Worm (Caenorhabditis elegans) whole organism, L1 larva: Measurements from ENCODE around the gene mob-2.
A peak's percentile ranks its signal among the peaks of the same experiment; 100 is the strongest.

Experiments used
- C16A3.4 ChIP-seq: fragments of 150-350 bp; optimal IDR thresholded peaks from 2 replicates; lab custom pipeline; 2014; ENCODE audit warnings: missing biosample characterization, missing genetic modification characterization
- ama-1 ChIP-seq: fragments of 150-350 bp; optimal IDR thresholded peaks from 2 replicates; lab custom pipeline; 2014
- ceh-82 ChIP-seq, 3 experiments: fragments of 150-350 bp in 1 of 3; sonication (generic microtip) in 2 of 3; optimal IDR thresholded peaks; 2 replicates each; lab custom pipeline; 2014 to 2017; ENCODE audit warnings: missing biosample characterization in 3 of 3, missing genetic modification characterization in 3 of 3
- egl-13 ChIP-seq: sonication (generic microtip); optimal IDR thresholded peaks from 2 replicates; lab custom pipeline; 2016; ENCODE audit warnings: missing genotype, missing genetic modification reagents, missing genetic modification characterization, missing compliant biosample characterization
- fkh-10 ChIP-seq: sonication (generic microtip); optimal IDR thresholded peaks from 2 replicates; lab custom pipeline; 2017; ENCODE audit warnings: missing biosample characterization, missing genetic modification reagents, missing genetic modification characterization
- fkh-4 ChIP-seq: sonication (generic microtip); optimal IDR thresholded peaks from 2 replicates; lab custom pipeline; 2016; ENCODE audit warnings: missing compliant biosample characterization, missing genetic modification characterization, borderline replicate concordance
- lin-13 ChIP-seq: fragments of 150-350 bp; optimal IDR thresholded peaks from 2 replicates; lab custom pipeline; 2014; ENCODE audit warnings: missing biosample characterization, missing genetic modification reagents, missing genetic modification characterization
- lin-15B ChIP-seq: fragments of 150-350 bp; sonication (generic microtip); optimal IDR thresholded peaks from 3 replicates; lab custom pipeline; 2014; ENCODE audit warnings: missing biosample characterization, missing genetic modification characterization
- mdl-1 ChIP-seq, 2 experiments: fragments of 150-350 bp; optimal IDR thresholded peaks; 2 replicates each; lab custom pipeline; 2014 to 2017; ENCODE audit warnings: missing biosample characterization in 2 of 2, missing genetic modification characterization in 2 of 2, inconsistent platforms in 1 of 2
- mep-1 ChIP-seq: fragments of 150-350 bp; optimal IDR thresholded peaks from 2 replicates; lab custom pipeline; 2014; ENCODE audit warnings: missing biosample characterization, missing genetic modification characterization
- nhr-12 ChIP-seq: sonication (generic microtip); optimal IDR thresholded peaks from 2 replicates; lab custom pipeline; 2017; ENCODE audit warnings: missing biosample characterization, missing genetic modification characterization
- tbx-2 ChIP-seq: sonication (generic microtip); optimal IDR thresholded peaks from 2 replicates; lab custom pipeline; 2016; ENCODE audit warnings: missing genetic modification characterization, missing compliant biosample characterization

ce11 chrX:13206011-13206410 is 36.1 kb upstream of the mob-2 start:
- no peak for TF ChIP-seq lin-13 (GFP tag; lab: Kevin White, UChicago)
- TF ChIP-seq ama-1 (lab: Kevin White, UChicago): no peak
- no peak for TF ChIP-seq mep-1 (tag; lab: Kevin White, UChicago)
- TF ChIP-seq nhr-12 (tag; lab: Kevin White, UChicago): no peak
- no peak for TF ChIP-seq lin-15B (tag; lab: Kevin White, UChicago)
- no peak for TF ChIP-seq egl-13
- no peak for TF ChIP-seq mdl-1 (tag; optimal IDR thresholded peaks at IDR 0.05; lab: Kevin White, UChicago)
- no peak for TF ChIP-seq ceh-82 (tag; optimal IDR thresholded peaks at IDR 0.05; lab: Kevin White, UChicago)
- no peak for TF ChIP-seq tbx-2
- TF ChIP-seq C16A3.4 (tag; lab: Kevin White, UChicago): no peak
- peak; percentile 72 for TF ChIP-seq fkh-10 (GFP tag; lab: Kevin White, UChicago)
- no peak for TF ChIP-seq fkh-4 (tag; lab: Kevin White, UChicago)
